Fruit fly (Drosophila melanogaster) whole organism, wandering third instar larva: Measurements from ENCODE around the gene CG4287.

ENCODE experiments used
- h ChIP-seq: fragments of 200-800 bp; sonication (Bioruptor generic); optimal IDR thresholded peaks from 3 replicates; lab custom pipeline; 2016; ENCODE audit warnings: missing biosample characterization, mild to moderate bottlenecking, missing genetic modification characterization
- lola ChIP-seq: fragments of >200 bp; optimal IDR thresholded peaks from 2 replicates; lab custom pipeline; 2017; ENCODE audit warnings: missing biosample characterization, missing genetic modification characterization

- TF ChIP-seq lola (GFP tag; lab: Kevin White, UChicago), result no peak
- TF ChIP-seq h, result peak; percentile 65
Measured at dm6 chr3R:15984483-15985118, 20.9 kb upstream of the CG4287 start.
